Fruit fly (Drosophila melanogaster): ENCODE data around the gene Tdrd3.
A peak's percentile ranks its signal among the peaks of the same experiment; 100 is the strongest.

Gene Tdrd3

dm6 chr3L:14816666-14817065, 30.1 kb downstream of the Tdrd3 start (continued):
- TF ChIP-seq CG11696 (GFP tag; IDR thresholded peaks at IDR 0.05) (no peak), E2f2 (GFP tag; IDR thresholded peaks at IDR 0.05) (no peak), seq (GFP tag; IDR thresholded peaks at IDR 0.05) (no peak), CG18262 (tag; optimal IDR thresholded peaks at IDR 0.05) (no peak), ind (GFP tag; optimal IDR thresholded peaks at IDR 0.05) (peak; percentile 14), pnt (GFP tag; optimal IDR thresholded peaks at IDR 0.05) (no peak), eyg (GFP tag; optimal IDR thresholded peaks at IDR 0.05) (no peak), prd (optimal IDR thresholded peaks at IDR 0.05) (no peak), prd (GFP tag; IDR thresholded peaks at IDR 0.05) (no peak), CG8359 (GFP tag; optimal IDR thresholded peaks at IDR 0.05; ENCODE audit: borderline replicate concordance) (peak; percentile 2), pita (GFP tag; optimal IDR thresholded peaks at IDR 0.05) (no peak), CG11504 (tag; optimal IDR thresholded peaks at IDR 0.05) (peak; percentile 45), fd3F (GFP tag; optimal IDR thresholded peaks at IDR 0.05) (no peak), pzg (GFP tag; optimal IDR thresholded peaks at IDR 0.05) (no peak), tna (GFP tag; IDR thresholded peaks at IDR 0.05; ENCODE audit: partially characterized antibody) (no peak), shn (GFP tag; optimal IDR thresholded peaks at IDR 0.05) (no peak), Ets97D (GFP tag; optimal IDR thresholded peaks at IDR 0.05) (no peak), twi (tag; optimal IDR thresholded peaks at IDR 0.05) (no peak), Ssrp (tag; optimal IDR thresholded peaks at IDR 0.05) (no peak), CG10267 (tag; optimal IDR thresholded peaks at IDR 0.05) (peak; percentile 11), CG30403 (GFP tag; optimal IDR thresholded peaks at IDR 0.05) (peak; percentile 17), schlank (tag; optimal IDR thresholded peaks at IDR 0.05) (no peak), CG17912 (GFP tag; optimal IDR thresholded peaks at IDR 0.05) (no peak), Lhr (GFP tag; optimal IDR thresholded peaks at IDR 0.05) (no peak), CG17328 (GFP tag; IDR thresholded peaks at IDR 0.05) (no peak), CG8765 (GFP tag; IDR thresholded peaks at IDR 0.05) (no peak), Sox100B (GFP tag; optimal IDR thresholded peaks at IDR 0.05) (peak; percentile 15), CG4328 (GFP tag; optimal IDR thresholded peaks at IDR 0.05) (no peak), ara (GFP tag; IDR thresholded peaks at IDR 0.05) (no peak), Ptx1 (GFP tag; IDR thresholded peaks at IDR 0.05) (no peak), ham (GFP tag; IDR thresholded peaks at IDR 0.05) (no peak), CG3995 (GFP tag; optimal IDR thresholded peaks at IDR 0.05) (no peak), CG6689 (GFP tag; IDR thresholded peaks at IDR 0.05) (0 out of 2 replicates have a peak, but pooled peaks have one; percentile 8), NC2α (GFP tag; optimal IDR thresholded peaks at IDR 0.05) (no peak), gem (tag; optimal IDR thresholded peaks at IDR 0.05) (peak; percentile 49), Rfx (GFP tag; IDR thresholded peaks at IDR 0.05) (no peak), ewg (GFP tag; optimal IDR thresholded peaks at IDR 0.05) (no peak), bab2 (GFP tag; optimal IDR thresholded peaks at IDR 0.05) (no peak), Lpt (GFP tag; optimal IDR thresholded peaks at IDR 0.05) (no peak), sens (GFP tag) (peak; percentile 57), Xbp1 (GFP tag; optimal IDR thresholded peaks at IDR 0.05) (no peak), sens-2 (GFP tag; IDR thresholded peaks at IDR 0.05) (no peak), az2 (GFP tag; optimal IDR thresholded peaks at IDR 0.05) (no peak), D19A (tag; optimal IDR thresholded peaks at IDR 0.05) (peak; percentile 2), scrt (GFP tag; optimal IDR thresholded peaks at IDR 0.05) (no peak), Fer2 (tag; optimal IDR thresholded peaks at IDR 0.05) (no peak), Hmx (GFP tag; optimal IDR thresholded peaks at IDR 0.05) (no peak), Dll (GFP tag; IDR thresholded peaks at IDR 0.05; ENCODE audit: partially characterized antibody) (no peak), B-H2 (GFP tag; optimal IDR thresholded peaks at IDR 0.05) (no peak), CG31441 (GFP tag; IDR thresholded peaks at IDR 0.05) (0 out of 2 replicates have a peak, but pooled peaks have one; percentile 23), Sox102F (GFP tag; optimal IDR thresholded peaks at IDR 0.05) (peak; percentile 11), mld (GFP tag; IDR thresholded peaks at IDR 0.05; ENCODE audit: partially characterized antibody) (no peak)
